Fruit fly (Drosophila melanogaster) whole organism, prepupa: ENCODE results near the gene Eig71Eh.

Experiments
- Blimp-1 ChIP-seq: fragments of 200-800 bp; sonication (Bioruptor generic); optimal IDR thresholded peaks from 3 replicates; lab custom pipeline; 2017; ENCODE audit warnings: missing biosample characterization, missing genetic modification characterization, mild to moderate bottlenecking, moderate library complexity, missing genetic modification reagents
- CG10669 ChIP-seq: fragments of 200-800 bp; sonication (Bioruptor generic); optimal IDR thresholded peaks from 3 replicates; lab custom pipeline; 2018; ENCODE audit warnings: missing biosample characterization, mild to moderate bottlenecking, missing genetic modification characterization, moderate library complexity
- CG11294 ChIP-seq: fragments of 200-800 bp; sonication (Bioruptor generic); IDR thresholded peaks from 2 replicates; pipeline ENCODE4 v1.3.6; 2022; ENCODE audit warnings: missing biosample characterization, missing genetic modification characterization
- CG11762 ChIP-seq: fragments of 200-800 bp; sonication (Bioruptor generic); optimal IDR thresholded peaks from 3 replicates; lab custom pipeline; 2016; ENCODE audit warnings: missing biosample characterization, missing genetic modification characterization; ENCODE audit not compliant: insufficient read depth
- CG15336 ChIP-seq: fragments of 200-800 bp; sonication (Bioruptor generic); IDR thresholded peaks from 2 replicates; pipeline ENCODE4 v1.3.6; 2022; ENCODE audit warnings: missing biosample characterization, missing genetic modification characterization
- CG16779 ChIP-seq: fragments of 200-800 bp; sonication (Bioruptor generic); optimal IDR thresholded peaks from 3 replicates; lab custom pipeline; 2017; ENCODE audit warnings: missing biosample characterization, mild to moderate bottlenecking, missing genetic modification characterization
- CG3032 ChIP-seq: fragments of 200-800 bp; optimal IDR thresholded peaks from 2 replicates; lab custom pipeline; 2019; ENCODE audit warnings: missing biosample characterization, mild to moderate bottlenecking, missing genetic modification characterization, moderate library complexity
- CG31627 ChIP-seq: fragments of 200-800 bp; sonication (Bioruptor generic); optimal IDR thresholded peaks from 3 replicates; lab custom pipeline; 2016; ENCODE audit warnings: missing biosample characterization, missing genetic modification characterization
- CG34406 ChIP-seq: fragments of 200-800 bp; sonication (Bioruptor generic); optimal IDR thresholded peaks from 3 replicates; lab custom pipeline; 2016; ENCODE audit warnings: missing biosample characterization, missing genetic modification characterization
- CG3919 ChIP-seq: fragments of 200-800 bp; sonication (Bioruptor generic); optimal IDR thresholded peaks from 3 replicates; lab custom pipeline; 2016; ENCODE audit warnings: missing biosample characterization, missing genetic modification characterization
- CG4318 ChIP-seq: fragments of 200-800 bp; sonication (Bioruptor generic); optimal IDR thresholded peaks from 3 replicates; lab custom pipeline; 2017; ENCODE audit warnings: missing biosample characterization, mild to moderate bottlenecking, missing genetic modification characterization
- CG6163 ChIP-seq: fragments of 200-800 bp; sonication (Bioruptor generic); IDR thresholded peaks from 3 replicates; pipeline ENCODE4 v1.3.6; 2022; ENCODE audit warnings: missing biosample characterization, missing genetic modification characterization
- CG6792 ChIP-seq: fragments of 200-800 bp; sonication (Bioruptor generic); optimal IDR thresholded peaks from 3 replicates; lab custom pipeline; 2016; ENCODE audit warnings: missing biosample characterization, missing genetic modification characterization
- CG6808 ChIP-seq: fragments of 200-800 bp; sonication (Bioruptor generic); optimal IDR thresholded peaks from 3 replicates; lab custom pipeline; 2017; ENCODE audit warnings: missing biosample characterization, missing genetic modification characterization, mild to moderate bottlenecking, moderate library complexity, missing genetic modification reagents
- CG7368 ChIP-seq: fragments of 200-800 bp; sonication (Bioruptor generic); optimal IDR thresholded peaks from 3 replicates; lab custom pipeline; 2016; ENCODE audit warnings: missing biosample characterization, missing genetic modification characterization
- CG8319 ChIP-seq: fragments of 200-800 bp; sonication (Bioruptor generic); optimal IDR thresholded peaks from 3 replicates; lab custom pipeline; 2016; ENCODE audit warnings: missing biosample characterization, missing genetic modification characterization
- CG8632 ChIP-seq: fragments of 200-800 bp; sonication (Bioruptor generic); optimal IDR thresholded peaks from 3 replicates; lab custom pipeline; 2016; ENCODE audit warnings: missing biosample characterization, missing genetic modification characterization
- CG9139 ChIP-seq: fragments of 200-800 bp; sonication (Bioruptor generic); optimal IDR thresholded peaks from 3 replicates; lab custom pipeline; 2017; ENCODE audit warnings: missing biosample characterization, mild to moderate bottlenecking, missing genetic modification characterization
- Eip75B ChIP-seq: fragments of 200-800 bp; sonication (Bioruptor generic); optimal IDR thresholded peaks from 3 replicates; lab custom pipeline; 2016; ENCODE audit warnings: missing biosample characterization, missing genetic modification characterization
- Eip78C ChIP-seq: fragments of 200-800 bp; sonication (Bioruptor generic); peaks from one replicate; lab custom pipeline; 2016; ENCODE audit warnings: missing biosample characterization, missing genetic modification characterization
- Ets21C ChIP-seq: fragments of 200-800 bp; sonication (Bioruptor generic); optimal IDR thresholded peaks from 3 replicates; lab custom pipeline; 2016; ENCODE audit warnings: missing biosample characterization, missing genetic modification characterization
- Hr38 ChIP-seq: sonication (Bioruptor generic); optimal IDR thresholded peaks from 2 replicates; lab custom pipeline; 2016; ENCODE audit warnings: missing biosample characterization, missing genetic modification characterization
- Met ChIP-seq: fragments of 200-800 bp; sonication (Bioruptor generic); optimal IDR thresholded peaks from 3 replicates; lab custom pipeline; 2016; ENCODE audit warnings: missing biosample characterization, missing genetic modification characterization
- Smox ChIP-seq: fragments of 200-800 bp; sonication (Bioruptor generic); optimal IDR thresholded peaks from 3 replicates; lab custom pipeline; 2016; ENCODE audit warnings: missing biosample characterization, missing genetic modification characterization
- Sox15 ChIP-seq: fragments of 200-800 bp; sonication (Bioruptor generic); optimal IDR thresholded peaks from 3 replicates; lab custom pipeline; 2016; ENCODE audit warnings: missing biosample characterization, missing genetic modification characterization
- acj6 ChIP-seq: fragments of 200-800 bp; sonication (Bioruptor generic); optimal IDR thresholded peaks from 3 replicates; lab custom pipeline; 2016; ENCODE audit warnings: missing biosample characterization, missing genetic modification characterization
- cyc ChIP-seq: fragments of 200-800 bp; sonication (Bioruptor generic); optimal IDR thresholded peaks from 3 replicates; lab custom pipeline; 2016; ENCODE audit warnings: missing biosample characterization, missing genetic modification characterization
- dac ChIP-seq: fragments of 200-800 bp; sonication (Bioruptor generic); optimal IDR thresholded peaks from 2 replicates; lab custom pipeline; 2017; ENCODE audit warnings: missing biosample characterization, mild to moderate bottlenecking, missing genetic modification characterization
- esn ChIP-seq: fragments of 200-800 bp; sonication (Bioruptor generic); optimal IDR thresholded peaks from 2 replicates; lab custom pipeline; 2016; ENCODE audit warnings: missing biosample characterization, mild to moderate bottlenecking, missing genetic modification characterization, moderate library complexity
- fkh ChIP-seq: fragments of 200-800 bp; sonication (Bioruptor generic); optimal IDR thresholded peaks from 3 replicates; lab custom pipeline; 2017; ENCODE audit warnings: missing biosample characterization, mild to moderate bottlenecking, missing genetic modification characterization, moderate library complexity
- net ChIP-seq: fragments of 200-800 bp; sonication (Bioruptor generic); optimal IDR thresholded peaks from 3 replicates; lab custom pipeline; 2016; ENCODE audit warnings: missing biosample characterization, missing genetic modification characterization
- spab ChIP-seq: fragments of 200-800 bp; sonication (Bioruptor generic); optimal IDR thresholded peaks from 2 replicates; lab custom pipeline; 2017; ENCODE audit warnings: missing biosample characterization, mild to moderate bottlenecking, missing genetic modification characterization, missing genetic modification reagents
- ss ChIP-seq, 2 experiments: fragments of 200-800 bp; sonication (Bioruptor generic); optimal IDR thresholded peaks; 2 replicates in 1 of 2; 3 replicates in 1 of 2; lab custom pipeline; 2017 to 2018; ENCODE audit warnings: mild to moderate bottlenecking in 2 of 2, missing biosample characterization in 2 of 2, missing genetic modification characterization in 2 of 2, moderate library complexity in 1 of 2
- svp ChIP-seq: fragments of 200-800 bp; sonication (Bioruptor generic); peaks from one replicate; lab custom pipeline; 2016; ENCODE audit warnings: missing biosample characterization, missing genetic modification characterization
- topi ChIP-seq: fragments of 200-800 bp; sonication (Bioruptor generic); optimal IDR thresholded peaks from 3 replicates; lab custom pipeline; 2016; ENCODE audit warnings: missing biosample characterization, missing genetic modification characterization

Eig71Eh gene

DNA sequence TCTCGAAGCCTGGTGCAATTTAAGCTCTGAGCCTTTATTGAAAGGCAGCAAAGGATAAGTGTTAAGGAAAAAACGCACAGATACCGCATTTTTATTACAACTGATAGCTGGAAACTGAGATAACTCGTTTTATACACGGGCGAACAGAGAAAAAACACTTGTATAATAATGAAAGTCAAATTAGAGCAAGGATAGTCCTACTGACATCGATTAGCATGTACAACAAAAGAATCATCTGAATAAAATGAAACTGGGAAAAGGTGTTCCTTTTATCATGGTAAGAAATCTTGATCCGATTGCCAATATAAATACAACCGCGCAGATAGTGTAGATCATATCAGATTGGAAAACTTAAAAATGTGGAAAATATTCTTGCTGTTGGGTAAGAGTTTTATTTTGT lies 1.7 kb upstream of the Eig71Eh start, which contains the start of the genes Eig71Ej and Eig71Ek:
Gene Eig71Ej, minus strand, starts transcription at position 101 of the 400 bp plus-strand sequence.
Gene Eig71Ek, plus strand, starts transcription at position 334 of the 400 bp plus-strand sequence.
- no peak for TF ChIP-seq Eip78C
- TF ChIP-seq CG3032 = no peak
- no peak for TF ChIP-seq CG8319 (GFP tag; lab: Kevin White, UChicago)
- no peak for TF ChIP-seq Eip75B (GFP tag; lab: Kevin White, UChicago)
- no peak for TF ChIP-seq spab (GFP tag; lab: Kevin White, UChicago)
- no peak for TF ChIP-seq ss (GFP tag; optimal IDR thresholded peaks at IDR 0.05; lab: Kevin White, UChicago)
- TF ChIP-seq, all 60 proteins: peak for 0

DNA sequence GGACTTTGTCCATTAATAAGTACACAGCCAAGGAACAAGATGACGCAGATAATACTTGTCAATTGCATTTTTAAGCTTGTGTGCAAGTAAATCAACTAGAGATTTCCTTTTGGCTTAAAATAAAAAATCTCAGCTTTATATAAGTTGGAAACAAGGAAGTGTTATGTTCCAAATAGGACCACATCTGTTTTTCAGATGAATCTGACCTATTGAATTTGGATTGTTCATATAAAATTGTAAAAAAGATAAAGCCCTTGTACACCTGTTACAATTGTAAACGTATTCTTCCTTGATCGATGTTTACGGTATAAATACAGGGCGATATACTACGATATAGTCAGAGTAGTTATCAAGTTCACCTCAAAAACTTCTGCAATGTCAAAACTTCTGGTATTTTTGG lies 2.0 kb downstream of the Eig71Eh start, which contains the start of the genes Eig71Ef and Eig71Eg:
Gene Eig71Ef, minus strand, starts transcription at position 101 of the 400 bp plus-strand sequence.
Gene Eig71Eg, plus strand, starts transcription at position 339 of the 400 bp plus-strand sequence.
- TF ChIP-seq Smox (GFP tag; lab: Kevin White, UChicago) (no peak), svp (GFP tag; lab: Kevin White, UChicago) (no peak), Blimp-1 (GFP tag; lab: Kevin White, UChicago) (no peak), spab (GFP tag; lab: Kevin White, UChicago) (no peak), CG3032 (no peak), Met (GFP tag; lab: Kevin White, UChicago) (no peak), CG34406 (GFP tag; lab: Kevin White, UChicago) (no peak), dac (GFP tag; lab: Kevin White, UChicago) (no peak), CG15336 (no peak)
- TF ChIP-seq, all 60 proteins: peak for 0

DNA sequence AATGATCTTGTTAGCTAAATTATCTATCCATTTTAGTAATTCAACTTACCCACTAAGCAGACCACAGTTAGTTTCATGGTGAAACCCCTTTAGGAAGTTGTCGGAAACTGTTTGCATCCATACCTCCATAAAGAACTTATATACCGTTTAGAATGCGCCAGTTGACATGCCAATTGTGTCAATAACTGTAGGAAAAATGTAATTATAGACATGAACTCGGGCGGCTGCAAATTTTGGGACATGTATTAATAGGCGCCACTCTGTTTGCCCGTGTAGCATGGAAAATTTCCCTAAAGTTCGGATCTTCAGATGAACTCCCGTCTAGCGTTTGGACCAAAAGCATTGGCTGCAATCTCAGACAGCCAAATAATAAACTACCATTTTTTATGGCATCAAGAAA lies 3.3 kb downstream of the Eig71Eh start, which contains the start of gene Eig71Ee:
Gene Eig71Ee, minus strand, starts transcription at position 101 of the 400 bp plus-strand sequence.
- TF ChIP-seq svp (GFP tag; lab: Kevin White, UChicago) = no peak
- no peak for TF ChIP-seq esn (GFP tag; lab: Kevin White, UChicago)
- TF ChIP-seq cyc (GFP tag; lab: Kevin White, UChicago) = no peak
- TF ChIP-seq CG3919 (GFP tag; lab: Kevin White, UChicago) = no peak
- no peak for TF ChIP-seq Smox (GFP tag; lab: Kevin White, UChicago)
- TF ChIP-seq CG11294 (GFP tag; lab: Robert Waterston, UW) = no peak
- TF ChIP-seq Ets21C = no peak
- TF ChIP-seq topi (GFP tag; lab: Kevin White, UChicago) = no peak
- no peak for TF ChIP-seq CG16779 (tag; lab: Kevin White, UChicago)
- no peak for TF ChIP-seq CG4318 (GFP tag; lab: Kevin White, UChicago)
- TF ChIP-seq CG6163 = no peak
- no peak for TF ChIP-seq CG8632 (GFP tag; lab: Kevin White, UChicago)
- TF ChIP-seq Sox15 (GFP tag; lab: Kevin White, UChicago) = no peak
- TF ChIP-seq CG7368 (GFP tag; lab: Kevin White, UChicago) = no peak
- TF ChIP-seq, all 60 proteins: peak for 0

DNA sequence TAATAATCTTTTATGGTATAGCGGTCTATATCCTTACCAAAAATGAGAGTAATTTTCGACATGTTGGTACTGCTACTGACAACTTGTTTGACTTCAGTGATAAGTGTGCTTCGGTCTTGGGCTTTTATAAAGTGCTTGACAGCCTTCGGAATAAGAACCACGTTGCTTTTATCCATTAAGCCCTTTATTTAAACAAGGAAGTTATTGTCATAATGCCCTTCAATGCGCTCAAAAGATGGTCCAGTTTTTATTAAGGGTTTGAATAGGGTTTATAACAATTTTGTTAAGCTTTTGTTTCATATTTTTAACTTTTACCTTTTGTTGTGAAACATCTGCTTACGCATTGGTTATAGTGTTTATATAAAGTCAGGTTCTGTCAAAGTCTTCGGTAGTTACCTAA lies 7.1 kb downstream of the Eig71Eh start, which contains the start of the genes Eig71Ec and Eig71Ed:
Gene Eig71Ec, minus strand, starts transcription at position 101 of the 400 bp plus-strand sequence.
Gene Eig71Ed, plus strand, starts transcription at position 384 of the 400 bp plus-strand sequence.
- no peak for TF ChIP-seq ss (GFP tag; optimal IDR thresholded peaks at IDR 0.05; lab: Kevin White, UChicago)

DNA sequence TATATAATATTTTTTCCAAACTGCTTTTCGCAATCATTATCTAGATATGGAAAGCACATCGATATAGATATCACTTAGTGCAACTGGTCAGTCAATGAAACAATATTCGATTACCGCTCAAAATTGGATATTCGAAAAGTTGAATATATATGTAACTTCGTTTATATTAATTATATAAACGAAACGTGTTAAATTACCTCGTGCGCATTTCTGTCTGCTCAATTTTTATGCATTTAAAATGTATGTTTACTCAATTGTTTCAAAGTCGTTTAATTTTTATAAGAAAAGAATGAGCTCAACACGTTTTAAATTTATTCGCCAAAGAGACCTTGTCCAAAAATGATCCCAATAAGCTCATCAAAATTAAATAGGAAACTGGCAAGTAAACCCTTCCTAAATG lies 8.7 kb downstream of the Eig71Eh start, which contains the start of gene CG43084:
Gene CG43084, plus strand, starts transcription at position 301 of the 400 bp plus-strand sequence.
- no peak for TF ChIP-seq CG7368 (GFP tag; lab: Kevin White, UChicago)
- TF ChIP-seq Eip78C = no peak
- no peak for TF ChIP-seq Hr38 (GFP tag; lab: Kevin White, UChicago)
- TF ChIP-seq, all 60 proteins: peak for 0

DNA sequence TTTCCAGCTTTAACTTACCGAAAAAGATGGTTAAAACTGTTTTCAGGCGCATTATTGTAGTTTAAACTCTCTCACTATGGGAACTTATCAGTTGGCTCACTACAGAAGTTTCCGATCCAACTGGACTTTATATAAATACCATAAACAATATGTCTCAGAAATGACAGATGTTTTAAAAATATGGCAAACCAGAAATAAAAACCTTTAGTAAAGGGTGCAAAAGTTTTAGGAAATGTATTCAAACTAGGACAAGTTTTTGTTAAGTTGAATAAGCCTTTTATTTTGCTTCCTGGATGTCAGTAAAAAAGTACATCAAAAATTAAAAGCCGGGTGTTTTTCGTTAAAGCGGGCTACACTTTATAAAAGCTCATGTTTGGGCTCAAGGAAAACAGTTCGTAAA lies 9.7 kb downstream of the Eig71Eh start, which contains the start of the genes Eig71Ea and Eig71Eb:
Gene Eig71Ea, minus strand, starts transcription at position 101 of the 400 bp plus-strand sequence.
Gene Eig71Eb, plus strand, starts transcription at position 376 of the 400 bp plus-strand sequence.
- TF ChIP-seq CG10669 (GFP tag; lab: Kevin White, UChicago) (no peak), fkh (GFP tag; lab: Kevin White, UChicago) (no peak), CG6808 (GFP tag; lab: Kevin White, UChicago) (no peak), CG9139 (no peak), Ets21C (no peak), net (no peak), CG31627 (no peak), CG7368 (GFP tag; lab: Kevin White, UChicago) (no peak), CG6792 (no peak), CG11762 (GFP tag; lab: Kevin White, UChicago) (no peak), dac (GFP tag; lab: Kevin White, UChicago) (no peak), acj6 (GFP tag; lab: Kevin White, UChicago) (no peak)
